Fruit fly (Drosophila melanogaster): Measurements from ENCODE around the gene cup.
A peak's percentile ranks its signal among the peaks of the same experiment; 100 is the strongest.

cup gene

DNA sequence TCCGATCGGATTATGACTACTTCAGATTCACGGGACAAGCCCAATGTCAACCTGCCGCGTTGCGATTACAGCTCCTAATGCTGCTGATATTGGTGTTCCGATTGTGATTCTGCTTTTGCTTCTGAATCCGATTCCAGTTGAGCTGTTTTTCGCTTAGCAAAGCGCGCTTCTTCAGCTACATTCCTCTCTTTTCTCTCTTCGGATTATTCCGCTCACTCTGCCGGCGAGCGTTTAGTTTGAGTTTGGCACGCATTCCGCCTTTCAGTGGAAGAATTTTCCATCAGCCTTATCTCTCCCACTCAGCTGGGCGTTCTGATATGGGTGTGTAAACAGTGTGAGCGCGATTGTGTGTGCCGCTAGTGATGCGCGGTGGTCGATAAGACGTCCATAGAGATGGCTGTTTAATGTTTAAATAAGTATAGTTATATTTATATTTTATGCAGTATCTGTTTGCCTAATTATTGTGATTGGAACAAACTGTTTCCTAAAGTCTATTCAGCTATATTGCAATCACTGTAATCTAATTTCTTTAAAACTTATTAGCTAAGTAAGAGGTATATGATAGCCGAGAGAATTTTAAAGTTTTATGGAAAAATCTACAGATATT lies 4.4 kb downstream of the cup start, which contains the start of gene Galt:
Gene Galt (minus strand): TSS at position 315 of the 607 bp plus-strand sequence.
- no peak for TF ChIP-seq CG8478 (optimal IDR thresholded peaks at IDR 0.05)
- no peak for TF ChIP-seq CTCF (optimal IDR thresholded peaks at IDR 0.05)

DNA sequence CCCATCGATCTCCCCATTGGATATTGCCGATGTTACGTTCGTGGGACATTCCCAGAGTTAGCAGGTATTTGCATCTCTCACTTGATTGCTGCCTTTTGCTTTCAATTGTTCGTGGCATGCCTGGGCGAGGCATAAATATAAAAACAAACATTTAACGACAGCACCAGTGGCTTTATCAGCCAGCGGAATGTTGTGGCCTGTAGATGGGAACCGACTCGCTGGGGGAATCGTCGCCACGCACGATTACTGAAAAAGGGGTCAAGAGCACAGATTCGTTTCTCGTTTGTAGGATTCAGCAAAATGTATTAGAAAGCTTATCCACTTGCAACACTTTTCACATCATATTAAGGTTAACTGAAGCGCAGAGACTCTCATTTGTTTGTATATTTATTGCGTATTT lies 7.9 kb downstream of the cup start:
- TF ChIP-seq CG8478 (optimal IDR thresholded peaks at IDR 0.05) (no peak), CTCF (optimal IDR thresholded peaks at IDR 0.05) (no peak)

DNA sequence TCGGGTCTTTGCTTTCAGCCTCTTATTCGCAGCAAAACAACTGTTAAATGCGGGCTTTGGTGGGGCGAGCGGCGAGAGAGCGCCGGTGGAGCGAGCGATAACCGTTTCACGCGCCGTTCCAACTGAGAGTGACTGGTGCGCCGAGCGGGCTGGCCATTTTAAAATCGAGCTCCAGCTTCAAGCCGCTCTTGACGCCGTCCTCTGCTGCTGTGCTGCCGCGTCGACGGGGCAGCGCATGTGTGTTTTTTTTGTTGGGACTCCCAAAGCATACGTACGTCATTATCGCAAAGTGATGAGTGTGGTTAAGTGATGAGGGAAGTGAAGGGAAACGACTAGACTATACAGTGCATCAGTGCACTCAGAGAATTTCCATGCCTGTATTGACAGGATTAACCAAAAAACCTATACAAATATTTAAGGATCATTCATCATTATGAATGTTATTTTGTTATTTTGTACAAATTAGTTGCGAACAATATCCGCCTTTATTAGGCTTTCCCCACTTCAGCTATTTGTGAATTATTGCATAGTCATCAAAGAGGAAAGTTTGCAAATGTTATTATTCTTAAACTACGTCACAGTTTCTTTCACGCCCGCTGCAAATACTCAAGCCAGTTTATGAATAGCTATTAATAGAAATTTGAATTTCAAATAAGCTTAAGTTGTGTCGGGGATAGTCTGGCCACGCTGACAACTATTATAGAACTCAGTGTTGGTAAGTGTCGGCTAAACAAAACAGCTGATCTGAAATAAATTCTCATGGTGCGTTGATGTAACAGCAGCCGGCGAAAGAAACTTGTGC lies 9.9 kb downstream of the cup start, which contains the start of gene Spn27A:
Gene Spn27A (minus strand): TSS at position 137 of the 802 bp plus-strand sequence.
- no peak for TF ChIP-seq CG8478 (optimal IDR thresholded peaks at IDR 0.05)
- no peak for TF ChIP-seq CTCF (optimal IDR thresholded peaks at IDR 0.05)

DNA sequence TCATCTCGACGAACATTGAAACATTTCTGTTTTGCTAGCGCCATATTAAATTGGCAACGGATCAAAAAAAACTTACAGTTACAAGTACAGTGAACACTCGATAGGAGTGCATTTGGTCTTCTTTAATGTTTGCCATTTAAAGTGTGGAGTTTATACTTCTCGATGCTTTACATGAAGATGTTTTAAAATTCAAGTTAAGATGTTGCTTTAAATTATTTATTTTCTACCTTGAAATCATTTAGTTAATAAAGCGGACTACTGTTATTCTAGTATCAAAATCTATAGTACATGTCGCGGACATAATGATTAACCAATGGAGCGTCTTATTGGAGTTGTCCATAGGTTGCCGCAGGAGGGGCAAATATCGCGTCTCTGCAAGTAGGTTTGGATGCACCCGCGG lies 13.1 kb downstream of the cup start, which contains the start of gene cort:
Gene cort (minus strand): TSS at position 101 of the 400 bp plus-strand sequence.
- no peak for TF ChIP-seq CG8478 (optimal IDR thresholded peaks at IDR 0.05)
- no peak for TF ChIP-seq CTCF (optimal IDR thresholded peaks at IDR 0.05)

DNA sequence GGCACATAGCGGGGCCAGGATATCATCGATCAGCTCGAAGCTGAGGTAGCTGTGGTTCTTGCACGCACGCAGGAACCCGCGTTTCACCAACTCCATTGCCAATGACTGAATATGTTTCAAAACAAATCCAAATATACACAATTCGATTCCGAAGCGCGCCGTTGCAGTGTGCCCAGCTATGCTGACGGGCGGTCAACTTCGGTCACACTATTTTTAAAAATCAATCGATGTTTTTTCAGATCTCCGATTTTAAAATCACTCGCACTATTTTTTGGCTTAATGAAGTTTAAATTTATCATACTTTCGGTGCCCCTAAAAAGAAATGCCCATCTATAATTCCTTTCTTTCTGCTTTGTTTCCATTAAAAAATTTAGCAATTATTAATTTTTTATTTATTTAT lies 14.0 kb downstream of the cup start, which contains the start of gene Nse1:
Gene Nse1 (minus strand): TSS at position 173 of the 400 bp plus-strand sequence.
- no peak for TF ChIP-seq CG8478 (optimal IDR thresholded peaks at IDR 0.05)
- no peak for TF ChIP-seq CTCF (optimal IDR thresholded peaks at IDR 0.05)

DNA sequence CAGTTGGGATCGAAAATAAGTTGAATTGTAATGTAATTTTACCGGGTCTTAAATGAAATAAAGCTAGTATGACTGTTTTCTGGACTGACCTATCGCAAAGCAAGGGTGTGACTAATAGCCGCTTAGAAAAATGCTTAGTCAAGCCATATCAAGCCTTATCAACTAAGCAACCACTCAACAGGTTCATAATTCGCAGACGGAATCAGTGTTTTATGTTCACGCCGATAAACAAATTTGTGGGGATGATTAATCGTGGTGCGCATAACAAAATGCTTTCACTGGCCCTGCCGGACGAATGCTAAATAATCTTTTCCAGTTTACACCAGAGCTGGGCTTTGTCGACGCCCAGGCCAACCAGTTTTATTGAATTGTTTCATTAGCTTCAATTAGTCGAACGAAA lies 19.4 kb downstream of the cup start:
- TF ChIP-seq CG8478 (optimal IDR thresholded peaks at IDR 0.05) = no peak
- no peak for TF ChIP-seq CTCF (optimal IDR thresholded peaks at IDR 0.05)

DNA sequence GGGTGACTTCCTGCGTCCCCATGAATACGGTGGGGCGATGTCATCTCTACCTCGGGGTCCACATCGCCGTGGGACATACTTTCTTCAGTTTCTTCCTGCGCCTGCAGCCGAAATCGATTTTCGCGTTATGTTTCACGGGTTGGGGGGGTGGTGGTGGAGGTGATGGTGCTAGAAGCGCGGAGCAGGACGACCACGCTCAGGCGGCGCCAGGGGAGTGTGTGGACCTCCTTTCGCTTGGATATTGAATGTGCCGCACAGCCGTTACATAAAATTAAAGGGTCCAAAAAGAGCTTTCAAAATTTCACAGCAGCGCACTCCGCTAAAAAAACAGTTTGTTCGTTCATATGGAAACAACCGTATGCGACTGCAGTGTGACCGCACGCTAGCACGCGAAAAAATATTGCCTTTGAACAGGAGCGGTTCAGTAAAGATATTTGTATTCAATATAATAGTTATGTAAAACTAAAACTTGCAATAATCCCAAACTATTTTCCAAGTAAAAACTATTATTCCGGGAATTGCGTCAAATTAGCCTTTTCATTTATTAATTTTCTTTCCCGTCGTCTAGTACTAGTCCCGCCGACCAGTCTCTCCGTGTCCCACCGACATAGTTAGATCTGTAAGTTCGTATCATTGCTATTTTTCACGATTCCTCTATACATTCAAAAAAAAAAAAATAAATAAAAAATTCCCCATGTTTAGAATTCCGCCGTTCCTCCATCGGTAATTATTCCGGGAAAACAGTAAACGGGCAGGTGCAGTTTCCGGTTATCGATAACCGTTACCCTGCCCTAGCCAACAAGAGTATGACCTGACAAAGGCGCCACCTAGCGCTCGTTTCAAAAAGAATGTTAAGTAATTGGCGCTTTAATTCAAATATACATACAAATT lies 20.8 kb downstream of the cup start, which contains the start of gene Nhe3:
Gene Nhe3 (minus strand): TSS at position 373 of the 891 bp plus-strand sequence.
- TF ChIP-seq CG8478 (optimal IDR thresholded peaks at IDR 0.05) = no peak
- TF ChIP-seq CTCF (optimal IDR thresholded peaks at IDR 0.05) = peak; percentile 89 to 92

DNA sequence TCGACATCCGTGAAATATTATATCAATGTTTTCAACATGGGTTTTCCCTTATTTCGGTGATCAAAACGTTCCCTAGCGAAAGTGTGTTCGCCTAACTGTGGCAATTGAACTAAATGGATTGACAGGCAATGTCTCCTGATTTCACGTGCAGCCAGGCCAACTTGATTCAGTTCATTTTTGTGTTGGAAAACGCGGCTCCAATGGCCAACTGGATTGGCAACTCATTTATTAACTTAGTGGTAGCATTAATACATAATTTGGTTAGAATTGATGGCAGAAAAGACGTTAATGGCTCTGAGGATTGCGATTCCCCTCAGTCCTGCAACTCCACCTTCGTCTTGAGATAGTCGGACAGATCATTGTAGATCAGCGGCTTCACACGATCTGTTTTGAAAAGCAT lies 23.1 kb downstream of the cup start, which contains the start of gene CG11327:
Gene CG11327 (minus strand): TSS at position 101 of the 400 bp plus-strand sequence.
- TF ChIP-seq CG8478 (optimal IDR thresholded peaks at IDR 0.05) = no peak
- no peak for TF ChIP-seq CTCF (optimal IDR thresholded peaks at IDR 0.05)

DNA sequence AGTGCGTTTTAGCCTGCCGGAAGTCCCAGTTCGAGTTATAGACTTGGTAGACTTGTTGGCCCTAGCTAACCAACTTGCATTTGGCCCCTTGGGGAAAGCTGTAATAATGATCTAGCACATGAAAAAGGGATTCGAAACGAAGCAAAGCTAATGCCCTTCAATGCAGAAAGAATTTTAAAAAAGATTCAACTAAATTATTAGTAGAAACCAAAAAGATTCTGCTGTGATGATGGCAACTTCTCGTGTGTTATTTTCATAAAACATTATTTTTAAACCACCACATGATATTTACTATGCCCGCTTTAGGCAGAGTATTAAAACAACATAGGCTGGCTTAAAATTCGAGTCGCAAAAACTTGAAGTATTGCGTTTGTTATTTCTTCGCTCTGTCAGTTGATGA lies 28.6 kb downstream of the cup start:
- no peak for TF ChIP-seq CTCF (optimal IDR thresholded peaks at IDR 0.05)
- no peak for TF ChIP-seq CG8478 (optimal IDR thresholded peaks at IDR 0.05)

DNA sequence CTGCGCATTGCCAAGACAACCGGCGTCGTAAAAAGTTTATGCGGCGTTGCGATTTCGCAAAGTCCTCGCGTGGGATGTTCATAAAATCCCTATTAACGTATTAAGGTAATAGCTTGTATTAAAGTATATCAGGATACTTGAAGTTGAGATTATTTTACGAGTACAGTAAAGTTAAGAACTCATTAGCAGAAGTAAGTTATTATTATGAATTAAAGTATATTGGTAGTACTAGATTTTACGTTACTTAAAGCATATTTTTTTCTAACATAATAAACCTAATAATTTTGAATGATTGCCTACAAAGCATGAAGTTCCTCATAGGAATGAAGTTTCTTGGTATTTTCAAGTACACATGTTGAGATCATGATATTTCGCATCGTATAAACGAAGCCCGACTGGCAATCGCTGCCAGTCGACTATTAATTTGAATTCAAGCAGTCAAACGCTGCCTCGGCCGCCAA lies 30.4 kb downstream of the cup start:
- TF ChIP-seq CG8478 (optimal IDR thresholded peaks at IDR 0.05) = no peak

DNA sequence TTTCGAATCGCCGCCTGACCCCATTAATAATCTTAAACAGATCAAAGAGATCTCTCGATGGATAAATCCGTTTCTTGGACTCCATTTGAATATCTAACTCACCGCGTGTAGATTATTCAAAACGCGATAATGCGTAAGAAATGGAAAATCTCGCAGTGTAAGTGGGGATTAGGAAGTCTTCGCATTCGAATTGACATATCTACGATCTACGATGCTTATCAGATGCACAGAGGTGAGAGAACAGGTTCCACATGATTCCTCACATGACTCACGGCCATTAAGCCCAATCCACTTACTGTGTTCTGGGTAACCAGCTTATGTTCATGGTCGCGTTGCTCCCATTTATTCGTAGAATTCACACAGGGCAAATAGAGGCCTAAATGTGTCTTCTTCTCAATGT lies 32.8 kb downstream of the cup start:
- TF ChIP-seq CG8478 (optimal IDR thresholded peaks at IDR 0.05) (no peak), CTCF (optimal IDR thresholded peaks at IDR 0.05) (no peak)

DNA sequence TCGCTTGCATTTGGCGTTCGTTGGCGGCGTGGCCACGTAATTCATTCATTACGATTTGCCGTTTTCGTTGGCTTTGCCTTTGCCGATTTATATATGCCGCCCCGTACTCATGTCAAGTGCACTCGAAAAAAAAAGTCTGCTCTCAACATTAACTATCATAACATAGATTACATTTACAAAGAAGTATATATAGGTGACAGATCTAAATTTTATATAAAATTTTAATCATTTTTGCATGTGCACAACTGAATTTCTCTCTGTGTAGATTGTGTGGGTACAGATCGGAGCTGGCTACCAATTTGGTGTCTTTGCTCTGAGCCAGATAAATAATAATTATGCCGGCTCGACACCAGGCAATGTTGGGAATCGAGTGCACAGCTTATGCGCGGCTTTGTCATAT lies 34.9 kb downstream of the cup start:
- TF ChIP-seq CG8478 (optimal IDR thresholded peaks at IDR 0.05) (no peak), CTCF (optimal IDR thresholded peaks at IDR 0.05) (no peak)

DNA sequence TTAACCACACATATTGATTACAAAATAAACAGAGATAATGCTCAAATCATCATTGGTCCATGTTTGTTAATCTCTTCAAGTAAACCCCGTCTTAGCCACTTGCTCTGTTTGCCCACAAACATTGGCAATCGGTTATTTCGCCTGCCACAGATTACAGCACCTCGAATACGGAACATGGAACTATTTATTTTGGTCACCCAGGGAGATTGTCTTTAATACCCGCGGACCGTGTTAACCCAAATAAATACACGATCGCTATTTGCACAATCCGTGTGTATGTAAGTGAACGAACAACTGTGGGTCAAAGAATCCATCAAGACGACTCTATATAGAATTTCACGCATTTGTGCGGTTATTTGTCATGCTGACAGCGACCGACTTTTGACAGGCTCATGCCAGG lies 37.3 kb downstream of the cup start:
- TF ChIP-seq CG8478 (optimal IDR thresholded peaks at IDR 0.05) (no peak), CTCF (optimal IDR thresholded peaks at IDR 0.05) (no peak)

DNA sequence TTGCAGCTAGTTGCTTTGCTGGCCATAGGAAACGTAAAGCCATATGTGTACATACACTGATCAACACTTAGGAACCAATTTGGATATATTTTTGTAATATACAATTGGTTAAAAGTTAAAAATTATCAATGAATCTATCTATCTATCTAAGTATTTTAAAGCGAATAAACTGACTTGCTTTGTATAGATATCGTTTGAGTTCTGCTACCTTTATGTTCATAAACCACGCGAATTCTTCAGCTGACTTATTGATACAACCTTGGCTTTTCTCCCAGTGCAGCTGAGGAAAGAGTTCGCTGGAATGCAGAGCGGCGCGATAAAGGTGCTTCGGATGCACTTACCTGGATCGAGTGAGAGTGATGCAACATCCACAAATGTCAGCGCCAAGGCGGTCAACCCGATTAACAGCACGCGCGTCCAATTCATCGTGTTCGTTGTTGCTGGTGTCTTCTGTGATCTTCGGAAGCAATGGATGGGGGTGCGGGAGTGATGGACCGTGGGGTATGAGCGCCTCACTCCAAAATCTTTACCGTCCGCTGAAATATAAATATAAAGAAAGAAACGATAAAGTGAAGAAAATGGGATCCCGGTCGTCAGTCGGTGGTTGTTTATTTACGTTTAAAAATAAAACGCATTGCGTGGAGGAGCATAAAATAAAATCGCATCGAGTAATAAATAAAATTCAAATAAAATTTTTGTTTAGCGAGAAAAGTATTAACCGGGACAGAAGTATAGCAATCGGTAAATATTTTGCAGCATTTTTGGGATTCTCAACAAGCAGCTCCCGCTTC lies 38.1 kb downstream of the cup start:
- TF ChIP-seq CTCF (optimal IDR thresholded peaks at IDR 0.05) (no peak), CG8478 (optimal IDR thresholded peaks at IDR 0.05) (no peak)
